Worm (Caenorhabditis elegans) whole organism, L2 larva: ENCODE results near the gene T05C3.2.

Source experiments
- C34F6.9 ChIP-seq: fragments of 150-350 bp; optimal IDR thresholded peaks from 2 replicates; lab custom pipeline; 2014; ENCODE audit warnings: missing biosample characterization, missing genetic modification characterization
- aly-2 ChIP-seq: fragments of 150-350 bp; optimal IDR thresholded peaks from 2 replicates; lab custom pipeline; 2014; ENCODE audit warnings: missing biosample characterization, missing genetic modification characterization
- ama-1 ChIP-seq: fragments of 150-350 bp; optimal IDR thresholded peaks from 2 replicates; lab custom pipeline; 2018; ENCODE audit warnings: inconsistent platforms
- ceh-16 ChIP-seq: fragments of 150-350 bp; optimal IDR thresholded peaks from 2 replicates; lab custom pipeline; 2014; ENCODE audit warnings: missing biosample characterization, missing genetic modification characterization
- egl-27 ChIP-seq: sonication (generic microtip); optimal IDR thresholded peaks from 3 replicates; lab custom pipeline; 2017; ENCODE audit warnings: missing biosample characterization, missing genetic modification reagents, missing genetic modification characterization
- elt-3 ChIP-seq: sonication (generic microtip); optimal IDR thresholded peaks from 2 replicates; lab custom pipeline; 2017; ENCODE audit warnings: missing biosample characterization, missing genetic modification characterization
- fos-1 ChIP-seq: fragments of 150-350 bp; optimal IDR thresholded peaks from 2 replicates; lab custom pipeline; 2014; ENCODE audit warnings: missing biosample characterization, missing genetic modification characterization
- lin-39 ChIP-seq: fragments of 150-350 bp; optimal IDR thresholded peaks from 2 replicates; lab custom pipeline; 2014; ENCODE audit warnings: missing biosample characterization, missing genetic modification reagents, missing genetic modification characterization
- mab-5 ChIP-seq: fragments of 150-350 bp; optimal IDR thresholded peaks from 2 replicates; lab custom pipeline; 2014; ENCODE audit warnings: missing biosample characterization, missing genetic modification characterization
- mdl-1 ChIP-seq, 2 experiments: fragments of 150-350 bp in 1 of 2; sonication (generic microtip) in 1 of 2; optimal IDR thresholded peaks; 2 replicates each; lab custom pipeline; 2017; ENCODE audit warnings: missing biosample characterization in 2 of 2, missing genetic modification characterization in 2 of 2
- nhr-6 ChIP-seq: fragments of 150-350 bp; optimal IDR thresholded peaks from 2 replicates; lab custom pipeline; 2014; ENCODE audit warnings: missing biosample characterization, missing genetic modification characterization
- snpc-4 ChIP-seq: fragments of 150-350 bp; optimal IDR thresholded peaks from 2 replicates; lab custom pipeline; 2014; ENCODE audit warnings: missing biosample characterization, missing genetic modification characterization
- ztf-11 ChIP-seq: sonication (generic microtip); optimal IDR thresholded peaks from 2 replicates; lab custom pipeline; 2017; ENCODE audit warnings: missing biosample characterization, missing genetic modification characterization

DNA sequence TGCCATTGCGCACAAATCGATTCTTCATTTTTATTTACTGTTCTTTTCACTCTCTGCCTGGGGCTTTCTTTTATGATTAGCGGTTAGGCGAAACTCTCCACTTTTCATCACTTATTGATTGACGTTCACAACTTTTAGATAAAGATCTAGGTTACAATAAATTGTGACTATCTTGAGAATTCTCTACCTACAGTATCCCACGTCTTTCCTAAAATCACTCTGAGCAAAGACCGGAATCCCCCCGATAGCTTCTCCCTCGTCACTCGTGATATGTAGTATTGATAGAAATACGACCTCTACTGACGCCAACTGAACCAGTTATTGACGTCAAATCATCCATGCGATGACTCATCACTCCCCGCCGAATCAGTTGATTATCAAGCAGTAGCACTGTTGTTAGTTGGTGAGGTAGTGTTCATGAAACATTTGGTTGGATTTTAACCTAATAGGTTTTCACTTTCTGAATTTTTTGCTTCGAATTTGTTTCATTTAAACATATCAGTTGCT lies 28.2 kb downstream of the T05C3.2 start, which contains the start of gene hir-1:
- TF ChIP-seq ama-1 (lab: Kevin White, UChicago) (no peak), ztf-11 (tag; lab: Kevin White, UChicago) (no peak), lin-39 (tag; lab: Kevin White, UChicago) (no peak), aly-2 (tag; lab: Kevin White, UChicago) (no peak), egl-27 (tag; lab: Kevin White, UChicago) (no peak), elt-3 (tag; lab: Kevin White, UChicago) (no peak), ceh-16 (tag; lab: Kevin White, UChicago) (no peak), mdl-1 (tag; optimal IDR thresholded peaks at IDR 0.05; lab: Kevin White, UChicago) (no peak), nhr-6 (tag; lab: Kevin White, UChicago) (no peak), mab-5 (tag; lab: Kevin White, UChicago) (no peak), fos-1 (tag; lab: Kevin White, UChicago) (peak; percentile 47), snpc-4 (tag; lab: Kevin White, UChicago) (no peak), C34F6.9 (tag; lab: Kevin White, UChicago) (no peak)
